Worm (Caenorhabditis elegans): ENCODE results near the gene F18A1.1.

- TF ChIP-seq lin-13 (tag; optimal IDR thresholded peaks at IDR 0.05) (no peak), nhr-237 (tag; optimal IDR thresholded peaks at IDR 0.05) (no peak), pha-4 (tag; optimal IDR thresholded peaks at IDR 0.05) (no peak), ztf-11 (tag; optimal IDR thresholded peaks at IDR 0.05) (no peak), mep-1 (tag; optimal IDR thresholded peaks at IDR 0.05) (no peak), snpc-4 (tag; optimal IDR thresholded peaks at IDR 0.05) (no peak), lsy-2 (tag; optimal IDR thresholded peaks at IDR 0.05) (no peak), ceh-39 (tag; optimal IDR thresholded peaks at IDR 0.05) (no peak), lin-32 (GFP tag; optimal IDR thresholded peaks at IDR 0.05) (no peak), unc-39 (tag; optimal IDR thresholded peaks at IDR 0.05) (no peak)
These were observed 39.9 kb downstream of the F18A1.1 start, which contains the start of gene cpna-2 for ce11 chrII:7724603-7725002.
